In the genomic region with DNA sequence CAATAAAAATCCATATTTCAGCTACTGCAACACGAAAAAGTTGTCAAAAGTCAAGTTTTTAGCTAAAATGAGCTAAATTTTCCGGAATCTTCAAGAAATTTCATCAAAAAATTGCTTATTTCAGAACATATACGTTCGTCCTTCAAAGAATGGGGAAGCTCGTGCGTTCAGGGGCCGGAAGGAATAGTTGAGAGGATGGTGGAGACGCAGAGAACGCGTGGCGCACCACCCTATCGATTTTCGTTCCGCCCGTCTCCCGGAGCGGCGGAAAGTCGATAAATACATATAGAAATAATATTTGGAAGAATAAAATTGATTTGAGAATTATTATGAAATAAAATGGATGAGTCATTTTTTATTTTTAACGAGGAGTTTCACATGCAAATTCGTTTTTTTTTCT, we compare ENCODE assay signal across 5 worm cellular contexts.
TF ChIP-seq lines count a peak whose summit lies in the region.

No protein-coding gene starts in this region.

TF ChIP-seq in whole organism, L1 larva, 84 proteins besides CTCF, POLR2A, EP300 and RAD21:
- TF ChIP-seq F16B12.6 (tag; optimal IDR thresholded peaks at IDR 0.05; lab: Kevin White, UChicago): peak; percentile 12
- TF ChIP-seq tbx-2 (tag; optimal IDR thresholded peaks at IDR 0.05; lab: Kevin White, UChicago): no peak
- TF ChIP-seq nhr-28 (tag; optimal IDR thresholded peaks at IDR 0.05; lab: Kevin White, UChicago): no peak
- TF ChIP-seq isw-1 (GFP tag; IDR thresholded peaks at IDR 0.05; lab: Robert Waterston, UW): no peak
- TF ChIP-seq lsy-2 (tag; optimal IDR thresholded peaks at IDR 0.05; lab: Kevin White, UChicago): no peak

TF ChIP-seq in whole organism, L3 larva, 47 proteins besides CTCF, POLR2A, EP300 and RAD21 (continues in another document):
- TF ChIP-seq snpc-4 (tag; optimal IDR thresholded peaks at IDR 0.05; lab: Kevin White, UChicago) (no peak), ama-1 (optimal IDR thresholded peaks at IDR 0.05; lab: Kevin White, UChicago) (no peak), nhr-77 (tag; optimal IDR thresholded peaks at IDR 0.05; lab: Kevin White, UChicago) (no peak), nhr-23 (tag; optimal IDR thresholded peaks at IDR 0.05; lab: Kevin White, UChicago) (no peak), unc-62 (GFP tag; optimal IDR thresholded peaks at IDR 0.05; lab: Kevin White, UChicago) (no peak), nhr-11 (tag; optimal IDR thresholded peaks at IDR 0.05; lab: Kevin White, UChicago) (no peak), eor-1 (tag; optimal IDR thresholded peaks at IDR 0.05; lab: Kevin White, UChicago) (no peak), daf-12 (tag; optimal IDR thresholded peaks at IDR 0.05; lab: Kevin White, UChicago) (no peak), ceh-9 (tag; optimal IDR thresholded peaks at IDR 0.05; lab: Kevin White, UChicago) (no peak), elt-1 (tag; optimal IDR thresholded peaks at IDR 0.05; lab: Kevin White, UChicago) (no peak), lsy-12 (tag; optimal IDR thresholded peaks at IDR 0.05; lab: Kevin White, UChicago) (no peak), tbx-2 (tag; optimal IDR thresholded peaks at IDR 0.05; lab: Kevin White, UChicago) (no peak), zag-1 (tag; optimal IDR thresholded peaks at IDR 0.05; lab: Kevin White, UChicago) (no peak), sea-2 (GFP tag; optimal IDR thresholded peaks at IDR 0.05; lab: Kevin White, UChicago) (peak; percentile 59), nhr-28 (tag; optimal IDR thresholded peaks at IDR 0.05; lab: Kevin White, UChicago) (no peak), nhr-25 (tag; optimal IDR thresholded peaks at IDR 0.05; lab: Kevin White, UChicago) (no peak), ceh-28 (tag; optimal IDR thresholded peaks at IDR 0.05; lab: Kevin White, UChicago) (no peak), hmg-11 (tag; optimal IDR thresholded peaks at IDR 0.05; lab: Kevin White, UChicago) (peak; percentile 22), mml-1 (tag; optimal IDR thresholded peaks at IDR 0.05; lab: Kevin White, UChicago) (no peak), elt-2 (tag; optimal IDR thresholded peaks at IDR 0.05; lab: Kevin White, UChicago) (no peak), ZK546.5 (tag; optimal IDR thresholded peaks at IDR 0.05; lab: Kevin White, UChicago) (no peak), nfya-1 (tag; optimal IDR thresholded peaks at IDR 0.05; lab: Kevin White, UChicago; ENCODE audit: insufficient read depth) (peak; percentile 31)

TF ChIP-seq in whole organism, early embryonic, 17 proteins besides CTCF, POLR2A, EP300 and RAD21:
- no peak for TF ChIP-seq tbx-11 (GFP tag; IDR thresholded peaks at IDR 0.05; lab: Robert Waterston, UW)
- TF ChIP-seq ets-7 (tag; optimal IDR thresholded peaks at IDR 0.05; lab: Kevin White, UChicago): peak; percentile 76

TF ChIP-seq in whole organism, midembryonic, 9 proteins besides CTCF, POLR2A, EP300 and RAD21:
- TF ChIP-seq tab-1 (GFP tag; IDR thresholded peaks at IDR 0.05; lab: Robert Waterston, UW) (no peak), ztf-29 (GFP tag; IDR thresholded peaks at IDR 0.05; lab: Robert Waterston, UW) (no peak), T22C8.4 (GFP tag; IDR thresholded peaks at IDR 0.05; lab: Robert Waterston, UW) (peak; percentile 64; the same call in 1 of the 2 replicates)

TF ChIP-seq in whole organism, young adult, 124 proteins besides CTCF, POLR2A, EP300 and RAD21:
- TF ChIP-seq hmg-1.2 (GFP tag; IDR thresholded peaks at IDR 0.05; lab: Robert Waterston, UW) (0 out of 2 replicates have a peak, but pooled peaks have one; percentile 12), zfh-2 (GFP tag; conservative IDR thresholded peaks at IDR 0.05; lab: Robert Waterston, UW) (no peak)
